Worm (Caenorhabditis elegans): Measurements from ENCODE around the gene ppm-1.G.
A peak's percentile ranks its signal among the peaks of the same experiment; 100 is the strongest.

The ppm-1.G gene

ce11 chrIII:832855-833504 is 49.5 kb downstream of the ppm-1.G start, which contains the start of gene zip-2 (continued):
- TF ChIP-seq Y116A8C.19 (tag; optimal IDR thresholded peaks at IDR 0.05; ENCODE audit: borderline replicate concordance) (no peak), sup-37 (GFP tag; optimal IDR thresholded peaks at IDR 0.05) (no peak), mab-9 (GFP tag; IDR thresholded peaks at IDR 0.05) (no peak), C16A3.4 (tag; optimal IDR thresholded peaks at IDR 0.05) (peak; percentile 19), fkh-4 (tag; optimal IDR thresholded peaks at IDR 0.05; ENCODE audit: borderline replicate concordance) (no peak), nhr-12 (tag; optimal IDR thresholded peaks at IDR 0.05) (no peak), ceh-63 (GFP tag; optimal IDR thresholded peaks at IDR 0.05) (no peak), xbp-1 (tag; optimal IDR thresholded peaks at IDR 0.05) (no peak), mef-2 (tag; optimal IDR thresholded peaks at IDR 0.05) (peak; percentile 2), fkh-8 (tag; optimal IDR thresholded peaks at IDR 0.05) (peak; percentile 65), unc-62 (GFP tag; optimal IDR thresholded peaks at IDR 0.05) (no peak), egl-27 (tag; optimal IDR thresholded peaks at IDR 0.05) (no peak), rnt-1 (tag; optimal IDR thresholded peaks at IDR 0.05) (no peak), mdl-1 (tag; optimal IDR thresholded peaks at IDR 0.05) (peak in 1 of 2 experiments; percentile 19), ceh-90 (tag; optimal IDR thresholded peaks at IDR 0.05) (no peak), unc-86 (tag; optimal IDR thresholded peaks at IDR 0.05) (no peak), efl-1 (optimal IDR thresholded peaks at IDR 0.05) (no peak), efl-1 (GFP tag; optimal IDR thresholded peaks at IDR 0.05 in 1 of 2) (peak in 1 of 2 experiments; percentile 90), blmp-1 (tag; optimal IDR thresholded peaks at IDR 0.05) (peak; percentile 39), nhr-84 (tag; optimal IDR thresholded peaks at IDR 0.05) (no peak), snu-23 (GFP tag; optimal IDR thresholded peaks at IDR 0.05) (peak; percentile 36), zip-4 (GFP tag; optimal IDR thresholded peaks at IDR 0.05) (no peak), nhr-237 (tag; optimal IDR thresholded peaks at IDR 0.05) (no peak), nhr-90 (tag; optimal IDR thresholded peaks at IDR 0.05; ENCODE audit: poor library complexity) (peak; percentile 50), hlh-17 (GFP tag; optimal IDR thresholded peaks at IDR 0.05; ENCODE audit: borderline replicate concordance) (no peak), ztf-11 (tag; optimal IDR thresholded peaks at IDR 0.05) (no peak), elt-2 (tag; optimal IDR thresholded peaks at IDR 0.05) (peak; percentile 66), alr-1 (tag; optimal IDR thresholded peaks at IDR 0.05; ENCODE audit: borderline replicate concordance) (peak; percentile 99), C04F5.9 (tag; optimal IDR thresholded peaks at IDR 0.05) (no peak), lin-13 (GFP tag; optimal IDR thresholded peaks at IDR 0.05) (no peak), ets-5 (GFP tag; IDR thresholded peaks at IDR 0.05) (no peak), sptf-1 (tag; optimal IDR thresholded peaks at IDR 0.05) (no peak), mep-1 (tag; optimal IDR thresholded peaks at IDR 0.05) (no peak), unc-130 (tag; optimal IDR thresholded peaks at IDR 0.05) (no peak), nhr-76 (tag; optimal IDR thresholded peaks at IDR 0.05) (no peak), fkh-10 (GFP tag; optimal IDR thresholded peaks at IDR 0.05) (no peak), jun-1 (tag; optimal IDR thresholded peaks at IDR 0.05) (peak; percentile 11), nhr-19 (GFP tag; conservative IDR thresholded peaks at IDR 0.05) (no peak), hpl-2 (GFP tag; optimal IDR thresholded peaks at IDR 0.05) (no peak), isw-1 (GFP tag; IDR thresholded peaks at IDR 0.05) (no peak), tbx-2 (tag; optimal IDR thresholded peaks at IDR 0.05) (no peak), zag-1 (tag; optimal IDR thresholded peaks at IDR 0.05) (no peak), nhr-47 (tag; optimal IDR thresholded peaks at IDR 0.05) (peak; percentile 5), ceh-82 (tag; optimal IDR thresholded peaks at IDR 0.05) (no peak), egl-13 (tag; optimal IDR thresholded peaks at IDR 0.05) (no peak), nhr-28 (tag; optimal IDR thresholded peaks at IDR 0.05) (no peak), ces-1 (GFP tag; optimal IDR thresholded peaks at IDR 0.05) (no peak), pqm-1 (tag; optimal IDR thresholded peaks at IDR 0.05) (peak; percentile 43), aha-1 (tag; optimal IDR thresholded peaks at IDR 0.05) (no peak), ceh-88 (GFP tag; IDR thresholded peaks at IDR 0.05) (no peak), efl-3 (GFP tag; optimal IDR thresholded peaks at IDR 0.05) (no peak), tlp-1 (tag; optimal IDR thresholded peaks at IDR 0.05) (no peak), sox-4 (tag; optimal IDR thresholded peaks at IDR 0.05) (no peak)

All from whole organism, L1 larva.